Worm (Caenorhabditis elegans) whole organism, young adult: ENCODE measurements around the gene metl-6.

Experiments used
- B0035.1 ChIP-seq: sonication (generic microtip); optimal IDR thresholded peaks from 2 replicates; lab custom pipeline; 2016; ENCODE audit warnings: missing genetic modification characterization, mild to moderate bottlenecking, missing compliant biosample characterization, missing genotype, missing genetic modification reagents
- F55B11.4 ChIP-seq: sonication (generic microtip); optimal IDR thresholded peaks from 2 replicates; lab custom pipeline; 2016; ENCODE audit warnings: missing compliant biosample characterization, missing genetic modification characterization, borderline replicate concordance; ENCODE audit not compliant: insufficient read depth
- ama-1 ChIP-seq, 3 experiments: fragments of 150-350 bp in 1 of 3; sonication (generic microtip) in 2 of 3; optimal IDR thresholded peaks; 2 replicates each; lab custom pipeline; 2014 to 2018; ENCODE audit warnings: missing biosample characterization in 2 of 3, missing genetic modification characterization in 2 of 3, missing genetic modification reagents in 2 of 3
- attf-6 ChIP-seq: fragments of 200-800 bp; sonication (Bioruptor generic); IDR thresholded peaks from 2 replicates; pipeline ENCODE4 v1.3.6; 2022; ENCODE audit warnings: missing genetic modification reagents, missing genetic modification characterization, missing compliant biosample characterization
- ets-4 ChIP-seq: fragments of 200-800 bp; sonication (Bioruptor generic); optimal IDR thresholded peaks from 2 replicates; lab custom pipeline; 2018; ENCODE audit warnings: mild to moderate bottlenecking, missing genetic modification characterization, missing compliant biosample characterization
- lin-35 ChIP-seq, 3 experiments: fragments of 150-350 bp in 2 of 3; sonication (generic microtip) in 1 of 3; optimal IDR thresholded peaks; 2 replicates each; lab custom pipeline; 2014 to 2018; ENCODE audit warnings: missing biosample characterization in 3 of 3, missing genetic modification characterization in 3 of 3, missing genetic modification reagents in 3 of 3
- lsl-1 ChIP-seq: fragments of 200-800 bp; sonication (Bioruptor generic); optimal IDR thresholded peaks from 2 replicates; lab custom pipeline; 2018; ENCODE audit warnings: mild to moderate bottlenecking, missing genetic modification characterization, moderate library complexity, missing compliant biosample characterization
- madf-6 ChIP-seq: fragments of 200-800 bp; sonication (Bioruptor generic); IDR thresholded peaks from 2 replicates; pipeline ENCODE4 v1.3.6; 2022; ENCODE audit warnings: missing genetic modification reagents, missing genetic modification characterization, missing compliant biosample characterization
- mel-28 ChIP-seq: sonication (generic microtip); optimal IDR thresholded peaks from 2 replicates; lab custom pipeline; 2016; ENCODE audit warnings: borderline replicate concordance, mild to moderate bottlenecking, missing genetic modification characterization, missing compliant biosample characterization
- nhr-120 ChIP-seq: fragments of 200-800 bp; sonication (Bioruptor generic); IDR thresholded peaks from 2 replicates; pipeline ENCODE4 v1.3.6; 2022; ENCODE audit warnings: missing genetic modification characterization, missing compliant biosample characterization
- somi-1 ChIP-seq: fragments of 200-800 bp; sonication (Bioruptor generic); optimal IDR thresholded peaks from 2 replicates; lab custom pipeline; 2018; ENCODE audit warnings: mild to moderate bottlenecking, missing genetic modification characterization, missing compliant biosample characterization
- unc-130 ChIP-seq: sonication (generic microtip); optimal IDR thresholded peaks from 2 replicates; lab custom pipeline; 2016; ENCODE audit warnings: missing genetic modification reagents, missing genetic modification characterization, missing compliant biosample characterization
- zfh-2 ChIP-seq: fragments of 200-800 bp; sonication (Bioruptor generic); conservative IDR thresholded peaks from 2 replicates; pipeline ENCODE4 v1.3.6; 2022; ENCODE audit warnings: missing genetic modification reagents, missing genetic modification characterization, missing compliant biosample characterization
- ztf-25 ChIP-seq: fragments of 200-800 bp; sonication (Bioruptor generic); IDR thresholded peaks from 2 replicates; pipeline ENCODE4 v1.3.6; 2022; ENCODE audit warnings: missing genetic modification reagents, missing genetic modification characterization, missing compliant biosample characterization

DNA sequence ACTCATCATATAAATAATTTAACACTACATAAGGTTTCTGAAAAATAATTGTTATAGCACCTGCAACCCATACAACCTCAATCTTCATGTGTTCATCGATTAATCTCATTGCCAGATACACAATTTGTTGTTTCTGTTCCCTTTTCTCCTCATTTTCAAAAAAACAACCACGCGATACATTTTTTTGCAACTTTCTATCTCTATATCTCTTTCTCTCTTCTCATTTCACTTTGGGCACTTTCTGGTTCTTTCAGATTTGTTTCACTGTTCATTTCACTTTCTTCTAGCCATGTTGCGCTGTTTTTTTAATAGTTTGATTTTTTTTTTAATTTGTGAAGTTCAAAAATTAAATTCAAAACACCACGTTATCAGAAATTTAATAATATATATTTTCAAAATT, 37.7 kb upstream of the metl-6 start:
- TF ChIP-seq zfh-2 = no peak
- TF ChIP-seq lin-35 (GFP tag; optimal IDR thresholded peaks at IDR 0.05; lab: Kevin White, UChicago) = no peak
- no peak for TF ChIP-seq F55B11.4 (tag; lab: Kevin White, UChicago)
- TF ChIP-seq unc-130 (GFP tag; lab: Kevin White, UChicago) = no peak
- TF ChIP-seq lsl-1 (GFP tag; lab: Kevin White, UChicago) = no peak
- TF ChIP-seq madf-6 (GFP tag; lab: Robert Waterston, UW) = no peak
- no peak for TF ChIP-seq mel-28
- TF ChIP-seq B0035.1 = no peak
- TF ChIP-seq ztf-25 (GFP tag; lab: Robert Waterston, UW) = no peak
- TF ChIP-seq somi-1 (GFP tag; lab: Kevin White, UChicago) = no peak
- no peak for TF ChIP-seq attf-6
- TF ChIP-seq ama-1 (optimal IDR thresholded peaks at IDR 0.05; lab: Kevin White, UChicago) = no peak
- no peak for TF ChIP-seq ama-1 (GFP tag; optimal IDR thresholded peaks at IDR 0.05; lab: Kevin White, UChicago)
- no peak for TF ChIP-seq nhr-120
- no peak for TF ChIP-seq ets-4 (GFP tag; lab: Kevin White, UChicago)
